Fruit fly (Drosophila melanogaster): ENCODE results near the gene edin.

DNA sequence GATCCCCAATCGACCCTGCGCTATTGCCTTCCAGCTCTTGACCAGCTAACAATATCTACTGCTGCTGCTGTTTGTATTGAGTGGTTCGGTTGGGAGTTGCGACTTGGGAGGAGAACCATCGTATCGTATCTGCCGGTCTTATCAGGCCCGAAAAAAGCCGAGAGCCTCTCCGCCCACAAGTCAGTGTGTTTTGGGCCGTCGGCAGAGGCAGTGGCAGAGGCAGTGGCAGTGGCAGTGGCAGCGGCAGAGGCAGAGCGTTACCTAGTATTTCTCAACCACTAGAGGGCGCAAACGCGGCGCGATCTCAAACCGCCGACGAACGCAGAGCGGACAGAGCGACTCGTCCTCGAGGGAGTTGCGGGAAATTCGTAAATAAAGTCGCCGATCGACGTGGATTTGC lies 24.6 kb upstream of the edin start, which contains the start of gene SecCl:
- TF ChIP-seq Sox15 (GFP tag; optimal IDR thresholded peaks at IDR 0.05) (no peak), Eip75B (GFP tag; optimal IDR thresholded peaks at IDR 0.05) (no peak), Gug (GFP tag; IDR thresholded peaks at IDR 0.05) (no peak), eg (GFP tag; IDR thresholded peaks at IDR 0.05) (0 out of 3 replicates have a peak, but pooled peaks have one; percentile 16), salr (GFP tag; optimal IDR thresholded peaks at IDR 0.05) (no peak)
